Worm (Caenorhabditis elegans): Measurements from ENCODE around the gene C03A3.9.

- TF ChIP-seq unc-62 (GFP tag; optimal IDR thresholded peaks at IDR 0.05), result no peak
- TF ChIP-seq rec-8 (tag; optimal IDR thresholded peaks at IDR 0.05), result no peak
- no peak for TF ChIP-seq dpl-1 (GFP tag; optimal IDR thresholded peaks at IDR 0.05)
- TF ChIP-seq egl-18 (GFP tag; IDR thresholded peaks at IDR 0.05), result no peak
- no peak for TF ChIP-seq ceh-91 (GFP tag; IDR thresholded peaks at IDR 0.05)
- TF ChIP-seq nhr-80 (tag; optimal IDR thresholded peaks at IDR 0.05), result peak; percentile 92
- no peak for TF ChIP-seq tlf-1 (GFP tag; optimal IDR thresholded peaks at IDR 0.05)
- TF ChIP-seq pha-4 (tag; optimal IDR thresholded peaks at IDR 0.05), result no peak
- no peak for TF ChIP-seq bed-2 (GFP tag; IDR thresholded peaks at IDR 0.05)
- no peak for TF ChIP-seq ama-1 (optimal IDR thresholded peaks at IDR 0.05)
- TF ChIP-seq ama-1 (GFP tag; optimal IDR thresholded peaks at IDR 0.05), result no peak
- TF ChIP-seq dox-1 (GFP tag; IDR thresholded peaks at IDR 0.05), result no peak
Measured at ce11 chrX:11264715-11265114, 2.1 kb upstream of the C03A3.9 start.
